Fruit fly (Drosophila melanogaster): ENCODE measurements around the gene CG43339.

dm6 chr2L:18658108-18658507, 15.0 kb downstream of the CG43339 start:
- TF ChIP-seq CTCF (optimal IDR thresholded peaks at IDR 0.05): no peak
- TF ChIP-seq CG8478 (optimal IDR thresholded peaks at IDR 0.05): no peak

Data from S2 (cell line).